Worm (Caenorhabditis elegans): ENCODE data around the gene F07E5.12.

The F07E5.12 gene

ce11 chrII:2091972-2092371 lies 24.2 kb downstream of the F07E5.12 start, which contains the start of gene T16A1.10:
T16A1.10 (minus strand) TSS chrII:2092094.
- TF ChIP-seq fos-1 (tag; optimal IDR thresholded peaks at IDR 0.05) (no peak), F26F4.8 (GFP tag; conservative IDR thresholded peaks at IDR 0.05) (no peak), spr-3 (GFP tag; optimal IDR thresholded peaks at IDR 0.05) (no peak), lim-7 (GFP tag; IDR thresholded peaks at IDR 0.05) (no peak), ceh-32 (tag; optimal IDR thresholded peaks at IDR 0.05; ENCODE audit: poor library complexity) (no peak), dve-1 (tag; optimal IDR thresholded peaks at IDR 0.05; ENCODE audit: insufficient read depth) (no peak), nhr-48 (tag; optimal IDR thresholded peaks at IDR 0.05) (no peak), unc-62 (GFP tag; optimal IDR thresholded peaks at IDR 0.05 in 1 of 2) (peak in 1 of 2 experiments; percentile 11), unc-62 (tag; optimal IDR thresholded peaks at IDR 0.05) (no peak)

- TF ChIP-seq nhr-6 (tag; optimal IDR thresholded peaks at IDR 0.05) = no peak
- TF ChIP-seq unc-62 (GFP tag; optimal IDR thresholded peaks at IDR 0.05 in 1 of 2) = peak in 1 of 2 experiments; percentile 92
- no peak for TF ChIP-seq unc-62 (tag; optimal IDR thresholded peaks at IDR 0.05)
Observed at ce11 chrII:2093456-2093926, 25.7 kb downstream of the F07E5.12 start, which contains the start of gene fbxb-37. fbxb-37 (minus strand) TSS chrII:2093876.

ce11 chrII:2094924-2095650 lies 27.3 kb downstream of the F07E5.12 start, which contains the start of gene T16A1.2:
T16A1.2 (plus strand) TSS chrII:2095600.
- no peak for TF ChIP-seq F10B5.3 (tag; optimal IDR thresholded peaks at IDR 0.05)
- no peak for TF ChIP-seq ceh-82 (tag; optimal IDR thresholded peaks at IDR 0.05)
- TF ChIP-seq aha-1 (tag) = no peak
- no peak for TF ChIP-seq ceh-44 (GFP tag; IDR thresholded peaks at IDR 0.05)
- TF ChIP-seq lin-38 (GFP tag; IDR thresholded peaks at IDR 0.05) = no peak
- TF ChIP-seq nhr-42 (GFP tag; IDR thresholded peaks at IDR 0.05) = no peak
- no peak for TF ChIP-seq mxl-2 (GFP tag; conservative IDR thresholded peaks at IDR 0.05)
- no peak for TF ChIP-seq ZK337.2 (GFP tag; IDR thresholded peaks at IDR 0.05)
- no peak for TF ChIP-seq hmg-1.1 (GFP tag; IDR thresholded peaks at IDR 0.05)
- TF ChIP-seq F49E8.2 (tag; optimal IDR thresholded peaks at IDR 0.05; ENCODE audit: borderline replicate concordance) = no peak
- no peak for TF ChIP-seq duxl-1 (tag; optimal IDR thresholded peaks at IDR 0.05; ENCODE audit: poor library complexity)
- no peak for TF ChIP-seq vab-7 (GFP tag; IDR thresholded peaks at IDR 0.05)
- no peak for TF ChIP-seq madf-5 (GFP tag; IDR thresholded peaks at IDR 0.05)
- TF ChIP-seq F37D6.2 (tag; optimal IDR thresholded peaks at IDR 0.05) = no peak
- no peak for TF ChIP-seq ceh-62 (tag; optimal IDR thresholded peaks at IDR 0.05)
- TF ChIP-seq R02D3.7 (tag; optimal IDR thresholded peaks at IDR 0.05) = no peak
- TF ChIP-seq lsy-2 (tag; optimal IDR thresholded peaks at IDR 0.05) = no peak
- TF ChIP-seq hlh-30 (tag; optimal IDR thresholded peaks at IDR 0.05; ENCODE audit: insufficient read depth) = no peak
- no peak for TF ChIP-seq mes-2 (tag; optimal IDR thresholded peaks at IDR 0.05; ENCODE audit: poor library complexity, severe bottlenecking)
- no peak for TF ChIP-seq unc-39 (tag; optimal IDR thresholded peaks at IDR 0.05)

- peak in 1 of 2 experiments; percentile 62 for TF ChIP-seq unc-62 (GFP tag; optimal IDR thresholded peaks at IDR 0.05 in 1 of 2)
- no peak for TF ChIP-seq unc-62 (tag; optimal IDR thresholded peaks at IDR 0.05)
- peak; percentile 52 for TF ChIP-seq pqm-1 (tag; optimal IDR thresholded peaks at IDR 0.05)
- TF ChIP-seq lin-1 (GFP tag; IDR thresholded peaks at IDR 0.05) = no peak
- no peak for TF ChIP-seq daf-16 (GFP tag; optimal IDR thresholded peaks at IDR 0.05)
- peak; percentile 63 for TF ChIP-seq daf-16 (tag; optimal IDR thresholded peaks at IDR 0.05)
- peak; percentile 57 for TF ChIP-seq aha-1 (tag)
- peak; percentile 9; the same call in 1 of the 2 replicates for TF ChIP-seq dmd-6 (GFP tag; IDR thresholded peaks at IDR 0.05)
- TF ChIP-seq nhr-28 (tag; optimal IDR thresholded peaks at IDR 0.05) = peak; percentile 31
- TF ChIP-seq nhr-42 (GFP tag; IDR thresholded peaks at IDR 0.05) = no peak
Observed at ce11 chrII:2099139-2099976, 31.6 kb downstream of the F07E5.12 start, which contains the start of gene math-42. math-42 (plus strand) TSS chrII:2099926.
